Fruit fly (Drosophila melanogaster) Kc167 (cell line): ENCODE measurements around the gene Sec61alpha.

ENCODE experiments used
- Myc ChIP-seq: fragments of >200 bp; optimal IDR thresholded peaks from 2 replicates; lab custom pipeline; 2017; ENCODE audit warnings: missing external identifiers
- Sin3A ChIP-seq: fragments of >200 bp; optimal IDR thresholded peaks from 2 replicates; lab custom pipeline; 2018; ENCODE audit warnings: missing external identifiers
- psq ChIP-seq: fragments of >200 bp; optimal IDR thresholded peaks from 2 replicates; lab custom pipeline; 2017; ENCODE audit warnings: missing external identifiers
- ttk ChIP-seq: sonication (Bioruptor generic); optimal IDR thresholded peaks from 2 replicates; lab custom pipeline; 2017; ENCODE audit warnings: missing external identifiers

dm6 chr2L:6503724-6504037 lies 23.3 kb upstream of the Sec61alpha start:
- TF ChIP-seq ttk, result no peak
- no peak for TF ChIP-seq Myc (lab: Kevin White, UChicago)
- no peak for TF ChIP-seq Sin3A
- TF ChIP-seq psq (lab: Kevin White, UChicago), result no peak
